Worm (Caenorhabditis elegans) whole organism, young adult: ENCODE measurements around the gene T01D1.7.

Experiments
- B0035.1 ChIP-seq: sonication (generic microtip); optimal IDR thresholded peaks from 2 replicates; lab custom pipeline; 2016; ENCODE audit warnings: missing genetic modification characterization, mild to moderate bottlenecking, missing compliant biosample characterization, missing genotype, missing genetic modification reagents
- F22D6.2 ChIP-seq: sonication (generic microtip); optimal IDR thresholded peaks from 2 replicates; lab custom pipeline; 2016; ENCODE audit warnings: mild to moderate bottlenecking, missing genetic modification characterization, missing compliant biosample characterization
- ccch-3 ChIP-seq: fragments of 200-800 bp; sonication (Bioruptor generic); optimal IDR thresholded peaks from 2 replicates; lab custom pipeline; 2018; ENCODE audit warnings: mild to moderate bottlenecking, missing genetic modification characterization, missing compliant biosample characterization
- ceh-100 ChIP-seq: fragments of 200-800 bp; sonication (Bioruptor generic); IDR thresholded peaks from 2 replicates; pipeline ENCODE4 v1.3.6; 2022; ENCODE audit warnings: missing genetic modification reagents, missing genetic modification characterization, missing compliant biosample characterization
- snpc-4 ChIP-seq, 5 experiments: fragments of 150-350 bp in 1 of 5; sonication (generic microtip) in 4 of 5; optimal IDR thresholded peaks; 2 replicates each; lab custom pipeline; 2014 to 2018; ENCODE audit warnings: missing genetic modification characterization in 5 of 5, missing biosample characterization in 3 of 5, antibody characterized with exemption in 2 of 5, mild to moderate bottlenecking in 2 of 5, missing compliant biosample characterization in 2 of 5, missing genotype in 2 of 5, moderate library complexity in 2 of 5, missing genetic modification reagents in 1 of 5
- unc-62 ChIP-seq: fragments of 150-350 bp; optimal IDR thresholded peaks from 2 replicates; lab custom pipeline; 2014; ENCODE audit warnings: missing biosample characterization, missing genetic modification reagents, missing genetic modification characterization

DNA sequence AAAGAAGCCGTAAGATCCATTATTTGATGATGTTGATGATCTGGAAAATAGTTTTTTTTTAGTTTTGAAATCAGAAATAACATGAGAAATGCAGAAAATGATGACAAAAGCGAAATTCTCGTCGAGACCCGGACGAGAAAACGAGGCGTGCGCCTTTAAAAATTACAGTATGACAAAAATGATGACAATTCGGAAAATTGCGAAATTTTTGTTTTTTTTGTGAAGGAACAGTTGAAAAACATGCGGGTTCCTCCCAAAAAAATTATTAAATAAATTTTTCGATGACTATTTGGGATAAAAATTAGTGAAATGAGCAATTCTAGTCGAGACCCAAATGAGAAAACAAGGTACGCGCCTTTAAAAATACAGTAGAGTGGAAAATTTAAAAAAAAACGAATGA is 47.0 kb upstream of the T01D1.7 start, which contains the start of gene ubxn-3:
- TF ChIP-seq ceh-100 (GFP tag; lab: Robert Waterston, UW), result no peak
- no peak for TF ChIP-seq F22D6.2
- TF ChIP-seq snpc-4 (GFP tag; optimal IDR thresholded peaks at IDR 0.05; lab: Kevin White, UChicago), result no peak
- no peak for TF ChIP-seq snpc-4 (tag; optimal IDR thresholded peaks at IDR 0.05; lab: Kevin White, UChicago)
- TF ChIP-seq unc-62 (GFP tag; lab: Kevin White, UChicago), result no peak
- TF ChIP-seq B0035.1 (tag; lab: Kevin White, UChicago), result no peak
- TF ChIP-seq ccch-3 (GFP tag; lab: Kevin White, UChicago), result no peak
